Fruit fly (Drosophila melanogaster): ENCODE measurements around the gene Jarid2.

Jarid2 gene

DNA sequence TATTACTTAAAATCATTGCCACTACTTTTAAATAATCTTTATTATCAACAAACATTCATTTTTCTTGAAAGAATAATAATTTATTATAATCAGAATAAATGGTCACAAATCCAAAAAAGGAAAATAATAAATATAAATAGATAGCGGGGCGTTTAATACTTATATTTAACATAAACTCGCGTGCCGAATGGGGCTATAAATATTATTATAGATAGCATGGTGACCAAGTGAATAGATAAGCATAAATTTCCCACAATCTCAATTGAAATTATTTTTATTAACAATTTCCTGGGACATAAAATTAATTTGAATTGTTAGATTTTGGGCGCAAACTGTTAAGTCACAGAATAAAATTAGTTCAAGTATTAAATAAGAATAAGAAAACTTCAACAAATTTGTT is 29.6 kb downstream of the Jarid2 start:
- TF ChIP-seq h (GFP tag; optimal IDR thresholded peaks at IDR 0.05) (no peak), dl (GFP tag; optimal IDR thresholded peaks at IDR 0.05; ENCODE audit: insufficient read depth in 1 of 2, partially characterized antibody in 2 of 2) (no peak), sv (GFP tag; optimal IDR thresholded peaks at IDR 0.05) (no peak), CG32264 (GFP tag; optimal IDR thresholded peaks at IDR 0.05) (no peak), sage (GFP tag; optimal IDR thresholded peaks at IDR 0.05) (no peak), ey (GFP tag; optimal IDR thresholded peaks at IDR 0.05) (no peak), lola (GFP tag; optimal IDR thresholded peaks at IDR 0.05) (no peak), dmrt93B (GFP tag; optimal IDR thresholded peaks at IDR 0.05) (no peak), fru (GFP tag; optimal IDR thresholded peaks at IDR 0.05) (no peak), Jra (GFP tag; optimal IDR thresholded peaks at IDR 0.05) (no peak), brk (GFP tag; optimal IDR thresholded peaks at IDR 0.05) (no peak), woc (GFP tag; optimal IDR thresholded peaks at IDR 0.05) (no peak), foxo (GFP tag; optimal IDR thresholded peaks at IDR 0.05) (no peak)

DNA sequence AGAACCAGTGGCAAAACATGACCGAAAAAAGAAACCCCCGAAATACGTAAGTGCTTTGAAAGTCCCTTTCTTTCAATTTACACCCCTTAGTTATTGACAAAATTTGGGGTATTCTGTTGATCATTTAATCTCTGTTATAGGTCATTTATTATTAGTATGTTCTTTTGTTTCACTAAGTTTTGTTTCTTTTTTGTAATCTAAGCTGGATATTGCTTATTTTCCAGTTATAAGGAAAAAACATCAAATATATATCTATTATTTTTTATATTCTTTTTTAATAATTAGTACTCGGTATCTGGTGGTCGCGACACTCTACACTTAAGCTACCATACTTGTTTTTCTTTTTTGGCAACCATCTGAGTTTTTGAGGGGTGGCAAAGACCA is 31.8 kb downstream of the Jarid2 start:
- TF ChIP-seq Dif (GFP tag; optimal IDR thresholded peaks at IDR 0.05; ENCODE audit: partially characterized antibody) (no peak), br (GFP tag; optimal IDR thresholded peaks at IDR 0.05) (peak; percentile 47), psq (GFP tag; optimal IDR thresholded peaks at IDR 0.05) (peak; percentile 75), CG32264 (GFP tag; optimal IDR thresholded peaks at IDR 0.05) (no peak), lola (GFP tag; optimal IDR thresholded peaks at IDR 0.05) (no peak), Myc (optimal IDR thresholded peaks at IDR 0.05) (no peak), woc (GFP tag; optimal IDR thresholded peaks at IDR 0.05) (peak; percentile 57), dmrt93B (GFP tag; optimal IDR thresholded peaks at IDR 0.05) (no peak), dsf (GFP tag; optimal IDR thresholded peaks at IDR 0.05; ENCODE audit: borderline replicate concordance) (no peak), ey (GFP tag; optimal IDR thresholded peaks at IDR 0.05) (no peak), Hr83 (GFP tag; optimal IDR thresholded peaks at IDR 0.05; ENCODE audit: poor library complexity, severe bottlenecking) (no peak), fru (GFP tag; optimal IDR thresholded peaks at IDR 0.05) (peak; percentile 77), Abd-B (GFP tag; optimal IDR thresholded peaks at IDR 0.05) (no peak), Hnf4 (GFP tag; optimal IDR thresholded peaks at IDR 0.05) (peak; percentile 3), tai (GFP tag; optimal IDR thresholded peaks at IDR 0.05) (no peak), h (GFP tag; optimal IDR thresholded peaks at IDR 0.05) (peak; percentile 15), rgr (GFP tag; optimal IDR thresholded peaks at IDR 0.05) (peak; percentile 31), dl (GFP tag; optimal IDR thresholded peaks at IDR 0.05; ENCODE audit: insufficient read depth in 1 of 2, partially characterized antibody in 2 of 2) (no peak), jim (GFP tag; optimal IDR thresholded peaks at IDR 0.05) (no peak), brk (GFP tag; optimal IDR thresholded peaks at IDR 0.05) (no peak), Jra (GFP tag; optimal IDR thresholded peaks at IDR 0.05) (no peak), foxo (GFP tag; optimal IDR thresholded peaks at IDR 0.05) (peak in 1 of 2 experiments; percentile 62), N (GFP tag; optimal IDR thresholded peaks at IDR 0.05) (no peak), pan (optimal IDR thresholded peaks at IDR 0.05) (peak; percentile 46), GATAd (GFP tag; optimal IDR thresholded peaks at IDR 0.05) (no peak), Rel (GFP tag; optimal IDR thresholded peaks at IDR 0.05) (no peak), Rel (tag; optimal IDR thresholded peaks at IDR 0.05) (peak; percentile 87), Dfd (GFP tag; optimal IDR thresholded peaks at IDR 0.05) (no peak), HLH106 (tag; optimal IDR thresholded peaks at IDR 0.05) (peak; percentile 58), Sp1 (GFP tag; optimal IDR thresholded peaks at IDR 0.05) (peak; percentile 71), OdsH (GFP tag; optimal IDR thresholded peaks at IDR 0.05) (peak; percentile 16)

DNA sequence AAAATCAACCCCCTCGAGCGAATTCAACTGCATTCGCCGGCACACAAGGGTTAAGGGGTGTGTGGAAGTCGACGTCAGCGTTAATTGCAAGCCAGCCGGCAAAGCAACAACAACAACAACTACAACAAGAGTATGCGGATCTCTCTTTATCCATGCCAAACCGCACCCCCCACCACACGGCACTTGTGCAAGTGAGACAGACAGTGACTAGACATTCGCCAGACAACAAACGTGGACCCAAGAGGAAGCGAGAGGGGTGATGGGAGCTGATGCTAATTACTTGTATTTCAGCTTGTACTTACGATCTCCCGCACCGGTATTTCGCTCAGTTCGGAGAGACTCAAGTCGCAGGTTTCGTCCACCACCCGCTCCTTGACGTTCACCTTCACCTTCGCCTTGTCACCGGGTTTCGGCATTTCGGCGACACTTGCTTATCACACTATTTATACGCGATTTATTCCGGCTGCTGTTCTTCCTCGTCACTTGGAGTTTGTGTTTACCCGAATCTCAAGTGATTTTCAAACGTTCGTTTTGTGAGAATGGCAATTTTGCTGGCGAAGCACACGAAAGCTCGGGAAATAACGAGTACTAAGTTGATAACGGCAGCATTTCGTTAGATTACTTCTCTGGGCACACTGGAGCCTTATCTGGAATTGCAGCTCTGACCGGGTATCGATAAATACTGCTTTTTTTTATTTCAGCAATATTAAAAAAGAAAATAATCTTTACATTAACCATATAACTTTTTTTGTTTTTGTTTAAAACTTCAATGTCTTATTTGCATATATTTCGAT is 32.4 kb downstream of the Jarid2 start, which contains the start of gene CG3408:
Gene CG3408 (minus strand): TSS at position 547 of the 794 bp plus-strand sequence.
- TF ChIP-seq Jra (GFP tag; optimal IDR thresholded peaks at IDR 0.05) (peak; percentile 7), Dfd (GFP tag; optimal IDR thresholded peaks at IDR 0.05) (no peak), CG9705 (GFP tag; optimal IDR thresholded peaks at IDR 0.05) (no peak), Mio (GFP tag; optimal IDR thresholded peaks at IDR 0.05) (no peak), brk (GFP tag; optimal IDR thresholded peaks at IDR 0.05) (peak; percentile 45), lola (GFP tag; optimal IDR thresholded peaks at IDR 0.05) (no peak), jim (GFP tag; optimal IDR thresholded peaks at IDR 0.05) (no peak), ey (GFP tag; optimal IDR thresholded peaks at IDR 0.05) (no peak), sv (GFP tag; optimal IDR thresholded peaks at IDR 0.05) (no peak), br (GFP tag; optimal IDR thresholded peaks at IDR 0.05) (no peak), CrebA (GFP tag; optimal IDR thresholded peaks at IDR 0.05; ENCODE audit: borderline replicate concordance) (no peak), Vsx2 (GFP tag; optimal IDR thresholded peaks at IDR 0.05; ENCODE audit: partially characterized antibody) (peak; percentile 92), Hr78 (GFP tag; optimal IDR thresholded peaks at IDR 0.05) (no peak), Dif (GFP tag; optimal IDR thresholded peaks at IDR 0.05; ENCODE audit: partially characterized antibody) (no peak), h (GFP tag; optimal IDR thresholded peaks at IDR 0.05) (peak; percentile 30), HLH106 (tag; optimal IDR thresholded peaks at IDR 0.05) (no peak), tai (GFP tag; optimal IDR thresholded peaks at IDR 0.05) (peak; percentile 21), GATAd (GFP tag; optimal IDR thresholded peaks at IDR 0.05) (no peak), psq (GFP tag; optimal IDR thresholded peaks at IDR 0.05) (peak; percentile 10), fru (GFP tag; optimal IDR thresholded peaks at IDR 0.05) (peak; percentile 9), dsf (GFP tag; optimal IDR thresholded peaks at IDR 0.05; ENCODE audit: borderline replicate concordance) (no peak), Hr83 (GFP tag; optimal IDR thresholded peaks at IDR 0.05; ENCODE audit: poor library complexity, severe bottlenecking) (no peak), OdsH (GFP tag; optimal IDR thresholded peaks at IDR 0.05) (no peak), dl (GFP tag; optimal IDR thresholded peaks at IDR 0.05; ENCODE audit: insufficient read depth in 1 of 2, partially characterized antibody in 2 of 2) (peak in 1 of 2 experiments; percentile 9), woc (GFP tag; optimal IDR thresholded peaks at IDR 0.05) (peak; percentile 30), dmrt93B (GFP tag; optimal IDR thresholded peaks at IDR 0.05) (no peak), Abd-B (GFP tag; optimal IDR thresholded peaks at IDR 0.05) (no peak), N (GFP tag; optimal IDR thresholded peaks at IDR 0.05) (no peak), pan (optimal IDR thresholded peaks at IDR 0.05) (no peak), Hnf4 (GFP tag; optimal IDR thresholded peaks at IDR 0.05) (no peak), sage (GFP tag; optimal IDR thresholded peaks at IDR 0.05) (no peak), Sp1 (GFP tag; optimal IDR thresholded peaks at IDR 0.05) (peak; percentile 3), rgr (GFP tag; optimal IDR thresholded peaks at IDR 0.05) (no peak), Rel (GFP tag; optimal IDR thresholded peaks at IDR 0.05) (no peak), Rel (tag; optimal IDR thresholded peaks at IDR 0.05) (peak; percentile 88), CG32264 (GFP tag; optimal IDR thresholded peaks at IDR 0.05) (no peak), foxo (GFP tag; optimal IDR thresholded peaks at IDR 0.05) (peak in 1 of 2 experiments; percentile 30)
